Worm (Caenorhabditis elegans) whole organism, L1 larva: ENCODE data around the gene B0507.5.
"Not testable (repeated sequence)": the region's sequence is repeated elsewhere in the genome, so short reads cannot be mapped to it uniquely, and the experiment has no call there.

Experiments
- C04F5.9 ChIP-seq: sonication (generic microtip); optimal IDR thresholded peaks from 2 replicates; lab custom pipeline; 2016; ENCODE audit warnings: missing genetic modification characterization, missing compliant biosample characterization
- aha-1 ChIP-seq: fragments of 150-350 bp; optimal IDR thresholded peaks from 2 replicates; lab custom pipeline; 2014; ENCODE audit warnings: missing biosample characterization, missing genetic modification characterization
- ama-1 ChIP-seq: fragments of 150-350 bp; optimal IDR thresholded peaks from 2 replicates; lab custom pipeline; 2014
- blmp-1 ChIP-seq: fragments of 150-350 bp; optimal IDR thresholded peaks from 2 replicates; lab custom pipeline; 2014; ENCODE audit warnings: missing biosample characterization, missing genetic modification characterization
- ceh-8 ChIP-seq: fragments of 200-800 bp; sonication (Bioruptor generic); optimal IDR thresholded peaks from 2 replicates; lab custom pipeline; 2018; ENCODE audit warnings: mild to moderate bottlenecking, missing genetic modification characterization, moderate library complexity, missing compliant biosample characterization
- ceh-90 ChIP-seq: sonication (generic microtip); optimal IDR thresholded peaks from 2 replicates; lab custom pipeline; 2016; ENCODE audit warnings: missing genetic modification characterization, missing compliant biosample characterization
- efl-1 ChIP-seq, 4 experiments: fragments of 150-350 bp; optimal IDR thresholded peaks in 3 of 4; peaks in 1 of 4; 1 replicate in 1 of 4; 2 replicates in 3 of 4; lab custom pipeline; 2014; ENCODE audit warnings: missing biosample characterization in 2 of 4, missing genetic modification characterization in 2 of 4, missing genetic modification reagents in 2 of 4
- efl-3 ChIP-seq: fragments of 200-800 bp; sonication (Bioruptor generic); optimal IDR thresholded peaks from 2 replicates; lab custom pipeline; 2018; ENCODE audit warnings: mild to moderate bottlenecking, missing genetic modification characterization, missing compliant biosample characterization
- egl-13 ChIP-seq: sonication (generic microtip); optimal IDR thresholded peaks from 2 replicates; lab custom pipeline; 2016; ENCODE audit warnings: missing genotype, missing genetic modification reagents, missing genetic modification characterization, missing compliant biosample characterization
- egl-27 ChIP-seq, 2 experiments: fragments of 150-350 bp in 1 of 2; sonication (generic microtip); optimal IDR thresholded peaks; 3 replicates each; lab custom pipeline; 2017 to 2018; ENCODE audit warnings: missing biosample characterization in 2 of 2, missing genetic modification characterization in 2 of 2, missing genetic modification reagents in 2 of 2
- fkh-10 ChIP-seq: sonication (generic microtip); optimal IDR thresholded peaks from 2 replicates; lab custom pipeline; 2017; ENCODE audit warnings: missing biosample characterization, missing genetic modification reagents, missing genetic modification characterization
- fkh-4 ChIP-seq: sonication (generic microtip); optimal IDR thresholded peaks from 2 replicates; lab custom pipeline; 2016; ENCODE audit warnings: missing compliant biosample characterization, missing genetic modification characterization, borderline replicate concordance
- fos-1 ChIP-seq: fragments of 150-350 bp; optimal IDR thresholded peaks from 2 replicates; lab custom pipeline; 2014; ENCODE audit warnings: missing biosample characterization, missing genetic modification characterization
- hlh-17 ChIP-seq: fragments of 200-800 bp; sonication (Bioruptor generic); optimal IDR thresholded peaks from 2 replicates; lab custom pipeline; 2018; ENCODE audit warnings: missing genetic modification characterization, mild to moderate bottlenecking, missing compliant biosample characterization, moderate library complexity, borderline replicate concordance
- irx-1 ChIP-seq: sonication (generic microtip); optimal IDR thresholded peaks from 2 replicates; lab custom pipeline; 2016; ENCODE audit warnings: missing genetic modification characterization, missing compliant biosample characterization
- isw-1 ChIP-seq: fragments of 200-800 bp; sonication (Bioruptor generic); IDR thresholded peaks from 2 replicates; pipeline ENCODE4 v1.3.6; 2022; ENCODE audit warnings: missing genetic modification characterization, missing compliant biosample characterization
- jun-1 ChIP-seq: fragments of 150-350 bp; optimal IDR thresholded peaks from 2 replicates; lab custom pipeline; 2014; ENCODE audit warnings: missing biosample characterization, missing genetic modification reagents, missing genetic modification characterization
- lin-13 ChIP-seq: fragments of 150-350 bp; optimal IDR thresholded peaks from 2 replicates; lab custom pipeline; 2014; ENCODE audit warnings: missing biosample characterization, missing genetic modification reagents, missing genetic modification characterization
- lin-14 ChIP-seq: fragments of 200-800 bp; sonication (Bioruptor generic); optimal IDR thresholded peaks from 2 replicates; lab custom pipeline; 2018; ENCODE audit warnings: mild to moderate bottlenecking, missing genetic modification characterization, moderate library complexity, missing compliant biosample characterization
- lin-35 ChIP-seq, 2 experiments: fragments of 150-350 bp; optimal IDR thresholded peaks; 2 replicates each; lab custom pipeline; 2014; ENCODE audit warnings: missing biosample characterization in 2 of 2, missing genetic modification characterization in 2 of 2, missing genetic modification reagents in 2 of 2
- lin-39 ChIP-seq: fragments of 150-350 bp; optimal IDR thresholded peaks from 2 replicates; lab custom pipeline; 2014; ENCODE audit warnings: missing biosample characterization, missing genetic modification reagents, missing genetic modification characterization
- lsy-2 ChIP-seq, 2 experiments: fragments of 150-350 bp; optimal IDR thresholded peaks; 2 replicates each; lab custom pipeline; 2014; ENCODE audit warnings: missing biosample characterization in 2 of 2, missing genetic modification characterization in 2 of 2
- mab-9 ChIP-seq: fragments of 200-800 bp; sonication (Bioruptor generic); IDR thresholded peaks from 2 replicates; pipeline ENCODE4 v1.3.6; 2022; ENCODE audit warnings: missing genetic modification reagents, missing genetic modification characterization, missing compliant biosample characterization
- mef-2 ChIP-seq: fragments of 150-350 bp; optimal IDR thresholded peaks from 2 replicates; lab custom pipeline; 2014; ENCODE audit warnings: missing biosample characterization, missing genetic modification characterization
- nhr-11 ChIP-seq: fragments of 150-350 bp; optimal IDR thresholded peaks from 2 replicates; lab custom pipeline; 2014; ENCODE audit warnings: missing biosample characterization, missing genetic modification characterization
- nhr-20 ChIP-seq: sonication (generic microtip); optimal IDR thresholded peaks from 2 replicates; lab custom pipeline; 2016; ENCODE audit warnings: mild to moderate bottlenecking, missing genetic modification characterization, missing compliant biosample characterization
- nhr-76 ChIP-seq: sonication (generic microtip); optimal IDR thresholded peaks from 2 replicates; lab custom pipeline; 2017; ENCODE audit warnings: missing biosample characterization, missing genetic modification characterization
- pag-3 ChIP-seq: sonication (generic microtip); optimal IDR thresholded peaks from 2 replicates; lab custom pipeline; 2017; ENCODE audit warnings: missing genetic modification characterization, mild to moderate bottlenecking, missing compliant biosample characterization, antibody characterized with exemption, borderline replicate concordance; ENCODE audit not compliant: insufficient read depth
- skn-1 ChIP-seq: fragments of 150-350 bp; optimal IDR thresholded peaks from 2 replicates; lab custom pipeline; 2014; ENCODE audit warnings: missing biosample characterization, missing genetic modification characterization
- snu-23 ChIP-seq: sonication (generic microtip); optimal IDR thresholded peaks from 2 replicates; lab custom pipeline; 2016; ENCODE audit warnings: missing genetic modification characterization, missing compliant biosample characterization
- sox-4 ChIP-seq: sonication (generic microtip); optimal IDR thresholded peaks from 2 replicates; lab custom pipeline; 2016; ENCODE audit warnings: missing genetic modification characterization, missing compliant biosample characterization
- sup-37 ChIP-seq: fragments of 200-800 bp; sonication (Bioruptor generic); optimal IDR thresholded peaks from 2 replicates; lab custom pipeline; 2018; ENCODE audit warnings: mild to moderate bottlenecking, missing genetic modification characterization, missing compliant biosample characterization
- unc-30 ChIP-seq: sonication (generic microtip); optimal IDR thresholded peaks from 2 replicates; lab custom pipeline; 2017; ENCODE audit warnings: missing biosample characterization, missing genetic modification characterization
- unc-98 ChIP-seq: fragments of 200-800 bp; sonication (Bioruptor generic); IDR thresholded peaks from 2 replicates; pipeline ENCODE4 v1.3.6; 2022; ENCODE audit warnings: missing genetic modification characterization, missing compliant biosample characterization
- zag-1 ChIP-seq: fragments of 150-350 bp; optimal IDR thresholded peaks from 2 replicates; lab custom pipeline; 2014; ENCODE audit warnings: missing biosample characterization, missing genetic modification characterization
- ztf-11 ChIP-seq, 2 experiments: sonication (generic microtip); optimal IDR thresholded peaks; 2 replicates each; lab custom pipeline; 2016 to 2017; ENCODE audit warnings: missing genetic modification characterization in 2 of 2, missing biosample characterization in 1 of 2, missing compliant biosample characterization in 1 of 2

Gene B0507.5

DNA sequence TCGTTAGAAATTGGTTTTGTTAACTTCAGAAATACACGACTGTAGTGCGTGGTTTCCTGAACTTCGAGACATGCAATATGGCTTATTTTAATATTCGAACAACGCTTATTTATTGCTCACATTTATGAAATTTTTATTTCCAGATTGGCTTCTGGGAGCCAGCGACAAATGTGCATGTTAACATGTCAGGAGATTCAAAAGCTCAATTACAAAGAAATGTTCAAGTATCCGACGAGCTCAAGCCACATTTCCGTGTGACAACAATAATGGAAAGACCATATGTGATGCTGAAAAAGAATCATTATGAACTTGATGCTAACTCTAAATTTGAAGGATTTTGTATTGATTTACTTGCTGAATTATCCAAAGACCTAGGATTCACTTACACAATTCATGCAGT is 35.1 kb upstream of the B0507.5 start:
- no peak for TF ChIP-seq nhr-76 (tag; lab: Kevin White, UChicago)
- TF ChIP-seq lin-14 (GFP tag; lab: Kevin White, UChicago): no peak
- no peak for TF ChIP-seq nhr-11 (tag; lab: Kevin White, UChicago)
- TF ChIP-seq ceh-8: no peak
- TF ChIP-seq lin-13: no peak
- no peak for TF ChIP-seq skn-1 (tag; lab: Kevin White, UChicago)
- no peak for TF ChIP-seq efl-3 (GFP tag; lab: Kevin White, UChicago)
- no peak for TF ChIP-seq irx-1 (tag; lab: Kevin White, UChicago)
- TF ChIP-seq lsy-2 (tag; optimal IDR thresholded peaks at IDR 0.05; lab: Kevin White, UChicago): no peak
- no peak for TF ChIP-seq blmp-1 (tag; lab: Kevin White, UChicago)
- no peak for TF ChIP-seq zag-1 (tag; lab: Kevin White, UChicago)
- TF ChIP-seq egl-13: no peak
- no peak for TF ChIP-seq snu-23 (GFP tag; lab: Kevin White, UChicago)
- TF ChIP-seq fkh-10 (GFP tag; lab: Kevin White, UChicago): no peak
- TF ChIP-seq efl-1 (optimal IDR thresholded peaks at IDR 0.05; lab: Kevin White, UChicago): no peak
- no peak for TF ChIP-seq efl-1 (GFP tag; optimal IDR thresholded peaks at IDR 0.05 in 1 of 2; lab: Kevin White, UChicago)

DNA sequence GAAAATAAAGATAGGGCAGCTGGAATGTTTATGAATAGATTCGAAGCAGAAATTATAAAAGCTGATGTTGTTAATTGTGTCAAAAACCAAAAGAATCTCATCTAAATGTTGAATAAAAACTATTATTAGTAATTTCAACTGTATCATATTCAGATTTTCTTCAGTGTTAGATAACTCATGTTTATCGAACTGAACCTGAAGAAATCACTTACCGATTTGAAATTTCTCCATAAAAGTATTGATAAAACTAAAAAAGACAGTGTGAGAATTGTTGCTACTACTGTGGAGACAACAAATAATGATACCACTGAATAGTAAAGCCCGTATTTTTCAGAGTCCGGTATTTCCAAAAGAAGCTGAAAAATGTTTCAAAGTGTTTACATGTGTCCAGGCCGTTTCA is 31.3 kb upstream of the B0507.5 start, which contains the start of gene ZC196.8:
Gene ZC196.8, minus strand, starts transcription at position 101 of the 400 bp plus-strand sequence.
- TF ChIP-seq ceh-8; isw-1; efl-3 (GFP tag; lab: Kevin White, UChicago): not testable (repeated sequence)

DNA sequence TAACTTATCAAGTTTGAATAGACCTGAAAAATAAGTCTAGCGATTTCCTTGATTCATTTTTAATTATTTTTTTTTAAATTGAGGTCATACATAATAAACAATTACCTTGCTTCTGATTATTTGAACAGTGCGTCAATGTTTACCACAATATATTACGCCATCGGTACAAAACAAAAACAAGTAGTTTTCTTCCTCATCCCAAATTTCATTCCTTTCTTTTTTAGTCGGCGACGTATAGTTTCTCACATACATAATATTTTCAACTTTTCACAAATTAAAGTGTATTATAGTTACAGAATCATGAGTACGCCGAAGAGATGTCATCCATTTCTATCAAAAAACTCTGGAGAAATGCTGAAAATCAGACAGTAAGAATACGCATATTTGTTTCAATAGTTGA is 27.3 kb upstream of the B0507.5 start, which contains the start of gene droe-8:
Gene droe-8, plus strand, starts transcription at position 301 of the 400 bp plus-strand sequence.
- not testable (repeated sequence) for TF ChIP-seq lin-35 (GFP tag; optimal IDR thresholded peaks at IDR 0.05; lab: Kevin White, UChicago); hlh-17; pag-3 (tag; lab: Kevin White, UChicago)

DNA sequence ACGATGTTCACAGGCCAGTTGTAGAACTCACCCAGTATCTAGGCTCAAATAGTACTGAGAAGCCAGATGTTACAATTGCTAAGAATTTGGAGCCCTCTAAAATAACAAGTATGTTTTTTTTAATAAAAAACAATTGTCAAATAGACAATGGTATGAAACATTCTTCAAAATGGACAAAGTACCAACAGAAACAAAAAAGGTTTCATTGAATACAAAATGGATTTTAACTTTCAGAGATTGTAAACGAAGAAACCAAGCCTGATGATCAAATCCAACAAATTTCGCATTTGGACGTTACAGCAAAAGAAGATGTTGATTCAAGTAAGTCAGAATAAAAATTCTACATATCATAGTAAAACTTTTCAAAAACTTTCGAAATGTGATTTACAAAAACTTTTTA is 26.4 kb upstream of the B0507.5 start, which contains the start of gene ZC196.9:
Gene ZC196.9, minus strand, starts transcription at position 101 of the 400 bp plus-strand sequence.
- no peak for TF ChIP-seq sox-4 (tag; lab: Kevin White, UChicago)
- no peak for TF ChIP-seq ceh-90 (tag; lab: Kevin White, UChicago)
- no peak for TF ChIP-seq sup-37 (GFP tag; lab: Kevin White, UChicago)
- no peak for TF ChIP-seq unc-30 (tag; lab: Kevin White, UChicago)
- no peak for TF ChIP-seq mef-2 (tag; lab: Kevin White, UChicago)
- no peak for TF ChIP-seq ama-1 (lab: Kevin White, UChicago)
- no peak for TF ChIP-seq C04F5.9 (tag; lab: Kevin White, UChicago)
- TF ChIP-seq mab-9 (GFP tag; lab: Robert Waterston, UW): no peak
- no peak for TF ChIP-seq ztf-11 (tag; optimal IDR thresholded peaks at IDR 0.05; lab: Kevin White, UChicago)
- no peak for TF ChIP-seq lin-35 (GFP tag; optimal IDR thresholded peaks at IDR 0.05; lab: Kevin White, UChicago)
- TF ChIP-seq unc-98 (GFP tag; lab: Robert Waterston, UW): no peak
- TF ChIP-seq efl-3 (GFP tag; lab: Kevin White, UChicago): no peak
- no peak for TF ChIP-seq egl-27 (tag; optimal IDR thresholded peaks at IDR 0.05; lab: Kevin White, UChicago)
- TF ChIP-seq nhr-20 (tag; lab: Kevin White, UChicago): no peak
- no peak for TF ChIP-seq jun-1 (tag; lab: Kevin White, UChicago)
- TF ChIP-seq fkh-4 (tag; lab: Kevin White, UChicago): no peak
- no peak for TF ChIP-seq lin-39 (tag; lab: Kevin White, UChicago)
- TF ChIP-seq fos-1: no peak
- no peak for TF ChIP-seq aha-1 (tag; lab: Kevin White, UChicago)
- TF ChIP-seq, all 84 proteins: peak for 0
